Worm (Caenorhabditis elegans) whole organism, L2 larva: Measurements from ENCODE around the gene ints-13.

Experiments used
- C34F6.9 ChIP-seq: fragments of 150-350 bp; optimal IDR thresholded peaks from 2 replicates; lab custom pipeline; 2014; ENCODE audit warnings: missing biosample characterization, missing genetic modification characterization
- F13H6.1 ChIP-seq: sonication (generic microtip); optimal IDR thresholded peaks from 2 replicates; lab custom pipeline; 2016; ENCODE audit warnings: missing genetic modification characterization, missing compliant biosample characterization
- R02D3.7 ChIP-seq: fragments of 150-350 bp; optimal IDR thresholded peaks from 2 replicates; lab custom pipeline; 2014; ENCODE audit warnings: missing biosample characterization, missing genetic modification characterization
- Y55F3AM.14 ChIP-seq: fragments of 200-800 bp; sonication (Bioruptor generic); optimal IDR thresholded peaks from 2 replicates; lab custom pipeline; 2018; ENCODE audit warnings: mild to moderate bottlenecking, missing genetic modification characterization, missing compliant biosample characterization
- ZK546.5 ChIP-seq: sonication (generic microtip); optimal IDR thresholded peaks from 2 replicates; lab custom pipeline; 2017; ENCODE audit warnings: missing biosample characterization, missing genetic modification characterization
- alr-1 ChIP-seq: fragments of 150-350 bp; optimal IDR thresholded peaks from 2 replicates; lab custom pipeline; 2014; ENCODE audit warnings: missing biosample characterization, missing genetic modification characterization
- aly-2 ChIP-seq: fragments of 150-350 bp; optimal IDR thresholded peaks from 2 replicates; lab custom pipeline; 2014; ENCODE audit warnings: missing biosample characterization, missing genetic modification characterization
- ama-1 ChIP-seq: fragments of 150-350 bp; optimal IDR thresholded peaks from 2 replicates; lab custom pipeline; 2018; ENCODE audit warnings: inconsistent platforms
- blmp-1 ChIP-seq: sonication (generic microtip); optimal IDR thresholded peaks from 2 replicates; lab custom pipeline; 2017; ENCODE audit warnings: missing genetic modification characterization, mild to moderate bottlenecking, missing compliant biosample characterization, antibody characterized with exemption, moderate library complexity; ENCODE audit not compliant: insufficient read depth
- ceh-16 ChIP-seq: fragments of 150-350 bp; optimal IDR thresholded peaks from 2 replicates; lab custom pipeline; 2014; ENCODE audit warnings: missing biosample characterization, missing genetic modification characterization
- ceh-82 ChIP-seq: fragments of 150-350 bp; optimal IDR thresholded peaks from 2 replicates; lab custom pipeline; 2014; ENCODE audit warnings: missing biosample characterization, missing genetic modification characterization
- crh-2 ChIP-seq: sonication (generic microtip); optimal IDR thresholded peaks from 2 replicates; lab custom pipeline; 2017; ENCODE audit warnings: missing biosample characterization, missing genetic modification characterization
- dmd-4 ChIP-seq: sonication (generic microtip); optimal IDR thresholded peaks from 2 replicates; lab custom pipeline; 2017; ENCODE audit warnings: missing biosample characterization, missing genetic modification characterization
- egl-27 ChIP-seq: sonication (generic microtip); optimal IDR thresholded peaks from 3 replicates; lab custom pipeline; 2017; ENCODE audit warnings: missing biosample characterization, missing genetic modification reagents, missing genetic modification characterization
- elt-1 ChIP-seq: fragments of 150-350 bp; optimal IDR thresholded peaks from 2 replicates; lab custom pipeline; 2014; ENCODE audit warnings: missing biosample characterization, missing genetic modification characterization
- elt-3 ChIP-seq: sonication (generic microtip); optimal IDR thresholded peaks from 2 replicates; lab custom pipeline; 2017; ENCODE audit warnings: missing biosample characterization, missing genetic modification characterization
- fos-1 ChIP-seq: fragments of 150-350 bp; optimal IDR thresholded peaks from 2 replicates; lab custom pipeline; 2014; ENCODE audit warnings: missing biosample characterization, missing genetic modification characterization
- gmeb-1 ChIP-seq: fragments of 150-350 bp; optimal IDR thresholded peaks from 2 replicates; lab custom pipeline; 2014; ENCODE audit warnings: missing biosample characterization, missing genetic modification characterization
- lin-11 ChIP-seq: fragments of 150-350 bp; sonication (generic microtip); optimal IDR thresholded peaks from 2 replicates; lab custom pipeline; 2014; ENCODE audit warnings: missing biosample characterization, missing genetic modification characterization, inconsistent platforms, mixed read lengths
- lin-13 ChIP-seq: fragments of 150-350 bp; optimal IDR thresholded peaks from 2 replicates; lab custom pipeline; 2014; ENCODE audit warnings: missing biosample characterization, missing genetic modification reagents, missing genetic modification characterization
- lin-39 ChIP-seq: fragments of 150-350 bp; optimal IDR thresholded peaks from 2 replicates; lab custom pipeline; 2014; ENCODE audit warnings: missing biosample characterization, missing genetic modification reagents, missing genetic modification characterization
- lsy-2 ChIP-seq, 2 experiments: fragments of 150-350 bp in 1 of 2; sonication (generic microtip) in 1 of 2; optimal IDR thresholded peaks; 2 replicates each; lab custom pipeline; 2014 to 2017; ENCODE audit warnings: missing biosample characterization in 2 of 2, missing genetic modification characterization in 2 of 2
- mab-5 ChIP-seq: fragments of 150-350 bp; optimal IDR thresholded peaks from 2 replicates; lab custom pipeline; 2014; ENCODE audit warnings: missing biosample characterization, missing genetic modification characterization
- mdl-1 ChIP-seq, 2 experiments: fragments of 150-350 bp in 1 of 2; sonication (generic microtip) in 1 of 2; optimal IDR thresholded peaks; 2 replicates each; lab custom pipeline; 2017; ENCODE audit warnings: missing biosample characterization in 2 of 2, missing genetic modification characterization in 2 of 2
- nhr-10 ChIP-seq: sonication (generic microtip); optimal IDR thresholded peaks from 2 replicates; lab custom pipeline; 2017; ENCODE audit warnings: missing biosample characterization, missing genetic modification characterization
- nhr-11 ChIP-seq: fragments of 150-350 bp; optimal IDR thresholded peaks from 2 replicates; lab custom pipeline; 2014; ENCODE audit warnings: missing biosample characterization, missing genetic modification characterization
- nhr-12 ChIP-seq: fragments of 150-350 bp; optimal IDR thresholded peaks from 2 replicates; lab custom pipeline; 2014; ENCODE audit warnings: missing biosample characterization, missing genetic modification characterization
- nhr-129 ChIP-seq: fragments of 150-350 bp; optimal IDR thresholded peaks from 2 replicates; lab custom pipeline; 2014; ENCODE audit warnings: missing biosample characterization, missing genetic modification characterization
- nhr-21 ChIP-seq: fragments of 150-350 bp; optimal IDR thresholded peaks from 2 replicates; lab custom pipeline; 2014; ENCODE audit warnings: missing biosample characterization, missing genetic modification characterization
- nhr-23 ChIP-seq: fragments of 150-350 bp; optimal IDR thresholded peaks from 2 replicates; lab custom pipeline; 2014; ENCODE audit warnings: missing biosample characterization, missing genetic modification reagents, missing genetic modification characterization
- nhr-237 ChIP-seq: fragments of 150-350 bp; optimal IDR thresholded peaks from 2 replicates; lab custom pipeline; 2014; ENCODE audit warnings: missing biosample characterization, missing genetic modification characterization
- nhr-25 ChIP-seq: fragments of 150-350 bp; sonication (generic microtip); optimal IDR thresholded peaks from 3 replicates; lab custom pipeline; 2014; ENCODE audit warnings: missing biosample characterization, missing genetic modification characterization
- nhr-6 ChIP-seq: fragments of 150-350 bp; optimal IDR thresholded peaks from 2 replicates; lab custom pipeline; 2014; ENCODE audit warnings: missing biosample characterization, missing genetic modification characterization
- nhr-77 ChIP-seq: fragments of 150-350 bp; optimal IDR thresholded peaks from 2 replicates; lab custom pipeline; 2014; ENCODE audit warnings: missing biosample characterization, missing genetic modification characterization
- peb-1 ChIP-seq: fragments of 150-350 bp; optimal IDR thresholded peaks from 2 replicates; lab custom pipeline; 2014; ENCODE audit warnings: missing biosample characterization, missing genetic modification characterization
- sem-4 ChIP-seq: fragments of 150-350 bp; optimal IDR thresholded peaks from 2 replicates; lab custom pipeline; 2014; ENCODE audit warnings: missing biosample characterization, missing genetic modification reagents, missing genetic modification characterization
- skn-1 ChIP-seq: sonication (generic microtip); optimal IDR thresholded peaks from 2 replicates; lab custom pipeline; 2017; ENCODE audit warnings: missing biosample characterization, missing genetic modification characterization
- sma-3 ChIP-seq: sonication (generic microtip); optimal IDR thresholded peaks from 2 replicates; lab custom pipeline; 2016; ENCODE audit warnings: missing genetic modification reagents, missing genetic modification characterization, missing compliant biosample characterization
- sma-9 ChIP-seq, 2 experiments: fragments of 150-350 bp in 1 of 2; sonication (generic microtip) in 1 of 2; optimal IDR thresholded peaks; 2 replicates each; lab custom pipeline; 2014 to 2016; ENCODE audit warnings: missing genetic modification characterization in 2 of 2, mild to moderate bottlenecking in 1 of 2, missing biosample characterization in 1 of 2, missing compliant biosample characterization in 1 of 2, missing genetic modification reagents in 1 of 2, moderate library complexity in 1 of 2
- snpc-4 ChIP-seq: fragments of 150-350 bp; optimal IDR thresholded peaks from 2 replicates; lab custom pipeline; 2014; ENCODE audit warnings: missing biosample characterization, missing genetic modification characterization
- unc-39 ChIP-seq: fragments of 150-350 bp; optimal IDR thresholded peaks from 2 replicates; lab custom pipeline; 2014; ENCODE audit warnings: missing biosample characterization, missing genetic modification characterization
- unc-55 ChIP-seq: fragments of 150-350 bp; sonication (generic microtip); optimal IDR thresholded peaks from 3 replicates; lab custom pipeline; 2014; ENCODE audit warnings: missing biosample characterization, missing genetic modification reagents, missing genetic modification characterization
- unc-62 ChIP-seq: fragments of 150-350 bp; optimal IDR thresholded peaks from 2 replicates; lab custom pipeline; 2014; ENCODE audit warnings: missing biosample characterization, missing genetic modification reagents, missing genetic modification characterization
- zag-1 ChIP-seq: fragments of 150-350 bp; optimal IDR thresholded peaks from 2 replicates; lab custom pipeline; 2014; ENCODE audit warnings: missing biosample characterization, missing genetic modification characterization
- ztf-1 ChIP-seq: fragments of 200-800 bp; sonication (Bioruptor generic); conservative IDR thresholded peaks from 2 replicates; pipeline ENCODE4 v1.3.6; 2022; ENCODE audit warnings: missing genetic modification characterization, missing compliant biosample characterization
- ztf-11 ChIP-seq: sonication (generic microtip); optimal IDR thresholded peaks from 2 replicates; lab custom pipeline; 2017; ENCODE audit warnings: missing biosample characterization, missing genetic modification characterization
- ztf-4 ChIP-seq: fragments of 150-350 bp; optimal IDR thresholded peaks from 2 replicates; lab custom pipeline; 2014; ENCODE audit warnings: missing biosample characterization, missing genetic modification characterization

ints-13 gene

DNA sequence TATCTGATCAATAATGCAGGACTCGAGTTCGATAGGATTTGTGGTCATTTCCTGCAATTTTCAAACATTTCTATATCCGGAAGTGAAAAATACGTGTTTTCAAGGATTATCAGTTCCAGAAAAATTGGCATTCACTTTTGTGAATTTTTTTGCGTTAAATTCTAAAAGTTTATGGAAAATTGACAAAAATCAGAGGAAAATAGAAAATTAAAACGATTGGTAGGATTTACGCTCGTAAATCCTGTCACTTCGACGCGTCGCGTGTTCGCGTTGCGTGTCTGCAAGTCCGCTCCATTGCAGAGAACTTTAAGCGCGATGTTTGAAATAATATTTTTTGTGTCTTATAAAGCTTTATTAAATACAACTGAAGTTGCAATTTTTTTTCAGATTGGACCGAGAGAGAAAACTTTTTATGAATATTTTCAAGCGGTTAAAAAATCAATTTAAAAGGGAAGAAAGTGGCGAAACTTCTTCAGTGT, 18.2 kb upstream of the ints-13 start, which contains the start of gene rcat-1:
TSS of gene rcat-1 (minus strand) at position 51 of the 479 bp plus-strand sequence.
- TF ChIP-seq lin-39 (tag; lab: Kevin White, UChicago) (no peak), unc-55 (GFP tag; lab: Kevin White, UChicago) (peak; percentile 99), nhr-10 (tag; lab: Kevin White, UChicago) (no peak), nhr-237 (peak; percentile 7), nhr-129 (peak; percentile 80), ceh-82 (tag; lab: Kevin White, UChicago) (peak; percentile 53), crh-2 (peak; percentile 83), lsy-2 (tag; optimal IDR thresholded peaks at IDR 0.05; lab: Kevin White, UChicago) (peak; percentile 52 to 91), zag-1 (tag; lab: Kevin White, UChicago) (no peak), ceh-16 (tag; lab: Kevin White, UChicago) (no peak), nhr-23 (tag; lab: Kevin White, UChicago) (no peak), sma-3 (peak; percentile 63), ztf-11 (tag; lab: Kevin White, UChicago) (no peak), aly-2 (no peak), nhr-77 (no peak), gmeb-1 (peak; percentile 94), snpc-4 (tag; lab: Kevin White, UChicago) (no peak), elt-3 (tag; lab: Kevin White, UChicago) (no peak), F13H6.1 (peak; percentile 19), sma-9 (GFP tag; optimal IDR thresholded peaks at IDR 0.05; lab: Kevin White, UChicago) (peak; percentile 64), sma-9 (tag; optimal IDR thresholded peaks at IDR 0.05; lab: Kevin White, UChicago) (no peak), nhr-6 (tag; lab: Kevin White, UChicago) (no peak), blmp-1 (tag; lab: Kevin White, UChicago) (no peak), lin-13 (peak; percentile 92), unc-62 (no peak), ama-1 (no peak), peb-1 (tag; lab: Kevin White, UChicago) (no peak), ztf-1 (GFP tag; lab: Robert Waterston, UW) (no peak), ZK546.5 (tag; lab: Kevin White, UChicago) (peak; percentile 25), egl-27 (tag; lab: Kevin White, UChicago) (peak; percentile 8), alr-1 (tag; lab: Kevin White, UChicago) (no peak), mab-5 (peak; percentile 9), elt-1 (no peak), mdl-1 (tag; optimal IDR thresholded peaks at IDR 0.05; lab: Kevin White, UChicago) (peak in 1 of 2 experiments; percentile 17), unc-39 (tag; lab: Kevin White, UChicago) (no peak), nhr-11 (no peak), C34F6.9 (tag; lab: Kevin White, UChicago) (peak; percentile 91), R02D3.7 (tag; lab: Kevin White, UChicago) (no peak), ztf-4 (tag; lab: Kevin White, UChicago) (peak; percentile 53), nhr-12 (tag; lab: Kevin White, UChicago) (no peak), dmd-4 (tag; lab: Kevin White, UChicago) (no peak), nhr-25 (peak; percentile 72), nhr-21 (peak; percentile 75), skn-1 (tag; lab: Kevin White, UChicago) (no peak), lin-11 (tag; lab: Kevin White, UChicago) (peak; percentile 85), Y55F3AM.14 (GFP tag; lab: Kevin White, UChicago) (no peak), sem-4 (tag; lab: Kevin White, UChicago) (peak; percentile 44), fos-1 (tag; lab: Kevin White, UChicago) (peak; percentile 61)
- TF ChIP-seq, all 48 proteins: peak for 22
